Worm (Caenorhabditis elegans) whole organism, L2 larva: Measurements from ENCODE around the gene Y22D7AR.2.

Experiments used
- R02D3.7 ChIP-seq: fragments of 150-350 bp; optimal IDR thresholded peaks from 2 replicates; lab custom pipeline; 2014; ENCODE audit warnings: missing biosample characterization, missing genetic modification characterization
- elt-3 ChIP-seq: sonication (generic microtip); optimal IDR thresholded peaks from 2 replicates; lab custom pipeline; 2017; ENCODE audit warnings: missing biosample characterization, missing genetic modification characterization
- mab-5 ChIP-seq: fragments of 150-350 bp; optimal IDR thresholded peaks from 2 replicates; lab custom pipeline; 2014; ENCODE audit warnings: missing biosample characterization, missing genetic modification characterization
- mdl-1 ChIP-seq, 2 experiments: fragments of 150-350 bp in 1 of 2; sonication (generic microtip) in 1 of 2; optimal IDR thresholded peaks; 2 replicates each; lab custom pipeline; 2017; ENCODE audit warnings: missing biosample characterization in 2 of 2, missing genetic modification characterization in 2 of 2
- nhr-12 ChIP-seq: fragments of 150-350 bp; optimal IDR thresholded peaks from 2 replicates; lab custom pipeline; 2014; ENCODE audit warnings: missing biosample characterization, missing genetic modification characterization
- nhr-23 ChIP-seq: fragments of 150-350 bp; optimal IDR thresholded peaks from 2 replicates; lab custom pipeline; 2014; ENCODE audit warnings: missing biosample characterization, missing genetic modification reagents, missing genetic modification characterization
- nhr-237 ChIP-seq: fragments of 150-350 bp; optimal IDR thresholded peaks from 2 replicates; lab custom pipeline; 2014; ENCODE audit warnings: missing biosample characterization, missing genetic modification characterization
- peb-1 ChIP-seq: fragments of 150-350 bp; optimal IDR thresholded peaks from 2 replicates; lab custom pipeline; 2014; ENCODE audit warnings: missing biosample characterization, missing genetic modification characterization
- snpc-4 ChIP-seq: fragments of 150-350 bp; optimal IDR thresholded peaks from 2 replicates; lab custom pipeline; 2014; ENCODE audit warnings: missing biosample characterization, missing genetic modification characterization
- unc-62 ChIP-seq: fragments of 150-350 bp; optimal IDR thresholded peaks from 2 replicates; lab custom pipeline; 2014; ENCODE audit warnings: missing biosample characterization, missing genetic modification reagents, missing genetic modification characterization

DNA sequence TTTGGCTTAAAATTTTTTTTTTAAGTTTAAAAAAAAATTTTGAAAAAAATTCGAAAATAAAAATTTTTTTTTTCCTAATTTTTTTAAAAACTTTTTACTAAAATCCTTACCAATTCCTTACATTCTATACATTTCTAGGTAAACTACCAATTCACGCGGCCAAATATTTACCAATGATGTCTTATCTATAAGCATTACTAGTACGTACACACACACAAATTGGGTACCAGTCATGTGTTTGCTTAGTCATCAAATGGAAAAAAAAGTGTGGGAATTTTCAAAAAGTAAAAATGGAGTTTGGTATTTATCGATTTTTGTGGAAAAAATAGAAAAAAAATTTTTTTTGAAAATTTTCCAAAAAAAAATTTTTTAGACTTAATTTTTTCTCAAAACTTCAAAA is 29.2 kb upstream of the Y22D7AR.2 start, which contains the start of gene Y22D7AR.6:
- TF ChIP-seq mdl-1 (tag; optimal IDR thresholded peaks at IDR 0.05; lab: Kevin White, UChicago): no peak
- TF ChIP-seq R02D3.7 (tag; lab: Kevin White, UChicago): no peak
- no peak for TF ChIP-seq mab-5
- no peak for TF ChIP-seq unc-62 (GFP tag; lab: Kevin White, UChicago)
- TF ChIP-seq elt-3 (tag; lab: Kevin White, UChicago): no peak
- no peak for TF ChIP-seq snpc-4 (tag; lab: Kevin White, UChicago)
- no peak for TF ChIP-seq nhr-23 (tag; lab: Kevin White, UChicago)
- no peak for TF ChIP-seq peb-1
- TF ChIP-seq nhr-237 (tag; lab: Kevin White, UChicago): no peak
- TF ChIP-seq nhr-12 (tag; lab: Kevin White, UChicago): no peak
